Fruit fly (Drosophila melanogaster) whole organism, embryonic: ENCODE measurements around the gene dx.
A peak's percentile ranks its signal among the peaks of the same experiment; 100 is the strongest.

Experiments
- Adf1 ChIP-seq: fragments of 200-800 bp; sonication (Bioruptor generic); IDR thresholded peaks from 2 replicates; pipeline ENCODE4 v1.3.6; 2022; ENCODE audit warnings: missing biosample characterization, missing genetic modification characterization
- Atf-2 ChIP-seq: fragments of 200-800 bp; sonication (Bioruptor generic); optimal IDR thresholded peaks from 2 replicates; lab custom pipeline; 2016; ENCODE audit warnings: missing biosample characterization, missing genetic modification characterization
- Atf6 ChIP-seq: fragments of 200-800 bp; sonication (Bioruptor generic); IDR thresholded peaks from 2 replicates; pipeline ENCODE4 v1.3.6; 2022; ENCODE audit warnings: missing biosample characterization, missing genetic modification characterization
- Bgb ChIP-seq: fragments of 200-800 bp; sonication (Bioruptor generic); IDR thresholded peaks from 2 replicates; pipeline ENCODE4 v1.3.6; 2022; ENCODE audit warnings: missing biosample characterization, missing genetic modification characterization; ENCODE audit not compliant: partially characterized antibody
- CG11723 ChIP-seq: fragments of 200-800 bp; sonication (Bioruptor generic); optimal IDR thresholded peaks from 2 replicates; lab custom pipeline; 2017; ENCODE audit warnings: missing biosample characterization, mild to moderate bottlenecking, missing genetic modification characterization
- CG12391 ChIP-seq: fragments of 200-800 bp; sonication (Bioruptor generic); optimal IDR thresholded peaks from 3 replicates; lab custom pipeline; 2018; ENCODE audit warnings: missing biosample characterization, mild to moderate bottlenecking, missing genetic modification characterization, moderate library complexity
- CG13894 ChIP-seq: fragments of 200-800 bp; sonication (Bioruptor generic); optimal IDR thresholded peaks from 3 replicates; lab custom pipeline; 2018; ENCODE audit warnings: missing biosample characterization, mild to moderate bottlenecking, missing genetic modification characterization, moderate library complexity
- CG14014 ChIP-seq: fragments of 200-800 bp; sonication (Bioruptor generic); IDR thresholded peaks from 2 replicates; pipeline ENCODE4 v1.3.6; 2022; ENCODE audit warnings: missing biosample characterization, missing genetic modification characterization
- CG17385 ChIP-seq: fragments of 200-800 bp; sonication (Bioruptor generic); optimal IDR thresholded peaks from 3 replicates; lab custom pipeline; 2018; ENCODE audit warnings: missing biosample characterization, mild to moderate bottlenecking, missing genetic modification characterization
- CG2199 ChIP-seq: fragments of 200-800 bp; sonication (Bioruptor generic); IDR thresholded peaks from 3 replicates; pipeline ENCODE4 v1.3.6; 2022; ENCODE audit warnings: missing biosample characterization, missing genetic modification characterization
- CG31388 ChIP-seq: fragments of 200-800 bp; sonication (Bioruptor generic); optimal IDR thresholded peaks from 2 replicates; lab custom pipeline; 2016; ENCODE audit warnings: missing biosample characterization, missing genetic modification characterization
- CG32532 ChIP-seq: fragments of 200-800 bp; sonication (Bioruptor generic); IDR thresholded peaks from 2 replicates; pipeline ENCODE4 v1.3.6; 2022; ENCODE audit warnings: missing biosample characterization, missing genetic modification characterization
- CG3847 ChIP-seq: fragments of 200-800 bp; sonication (Bioruptor generic); IDR thresholded peaks from 2 replicates; pipeline ENCODE4 v1.3.6; 2022; ENCODE audit warnings: missing biosample characterization, missing genetic modification characterization
- CG7271 ChIP-seq: fragments of 200-800 bp; sonication (Bioruptor generic); optimal IDR thresholded peaks from 2 replicates; lab custom pipeline; 2018; ENCODE audit warnings: missing biosample characterization, mild to moderate bottlenecking, missing genetic modification characterization, moderate library complexity
- CG7786 ChIP-seq: fragments of 200-800 bp; sonication (Bioruptor generic); optimal IDR thresholded peaks from 2 replicates; lab custom pipeline; 2016; ENCODE audit warnings: missing biosample characterization, missing genetic modification characterization
- CG8290 ChIP-seq, 3 experiments: fragments of 200-800 bp; sonication (Bioruptor generic); optimal IDR thresholded peaks; 2 replicates each; lab custom pipeline; 2016 to 2019; ENCODE audit warnings: missing biosample characterization in 3 of 3, missing genetic modification characterization in 3 of 3, mild to moderate bottlenecking in 2 of 3, moderate library complexity in 1 of 3
- CG9932 ChIP-seq: fragments of 200-800 bp; sonication (Bioruptor generic); IDR thresholded peaks from 2 replicates; pipeline ENCODE4 v1.3.6; 2022; ENCODE audit warnings: missing biosample characterization, missing genetic modification characterization
- D19B ChIP-seq: fragments of 200-800 bp; sonication (Bioruptor generic); optimal IDR thresholded peaks from 2 replicates; lab custom pipeline; 2017; ENCODE audit warnings: missing biosample characterization, mild to moderate bottlenecking, missing genetic modification characterization
- Deaf1 ChIP-seq: fragments of 200-800 bp; optimal IDR thresholded peaks from 3 replicates; lab custom pipeline; 2019; ENCODE audit warnings: missing biosample characterization, mild to moderate bottlenecking, missing genetic modification characterization, moderate library complexity
- E2f2 ChIP-seq: fragments of 200-800 bp; sonication (Bioruptor generic); IDR thresholded peaks from 2 replicates; pipeline ENCODE4 v1.3.6; 2022; ENCODE audit warnings: missing biosample characterization, missing genetic modification characterization
- Eip74EF ChIP-seq, 2 experiments: fragments of 200-800 bp in 1 of 2; fragments of >200 bp in 1 of 2; sonication (Bioruptor generic) in 1 of 2; optimal IDR thresholded peaks; 2 replicates each; lab custom pipeline; 2017 to 2019; ENCODE audit warnings: missing biosample characterization in 2 of 2, missing genetic modification characterization in 2 of 2, mild to moderate bottlenecking in 1 of 2, moderate library complexity in 1 of 2
- Elba2 ChIP-seq: fragments of 200-800 bp; sonication (Bioruptor generic); optimal IDR thresholded peaks from 3 replicates; lab custom pipeline; 2016; ENCODE audit warnings: missing biosample characterization, missing genetic modification characterization
- Hr39 ChIP-seq: fragments of >200 bp; optimal IDR thresholded peaks from 2 replicates; lab custom pipeline; 2017
- Med ChIP-seq: fragments of 200-800 bp; sonication (Bioruptor generic); peaks from one replicate; lab custom pipeline; 2016; ENCODE audit warnings: missing biosample characterization, missing genetic modification characterization, mild to moderate bottlenecking, inconsistent platforms, moderate library complexity
- NFAT ChIP-seq: fragments of 200-800 bp; sonication (Bioruptor generic); IDR thresholded peaks from 2 replicates; pipeline ENCODE4 v1.3.6; 2022; ENCODE audit warnings: missing biosample characterization, missing genetic modification characterization
- Optix ChIP-seq: fragments of 200-800 bp; sonication (Bioruptor generic); IDR thresholded peaks from 3 replicates; pipeline ENCODE4 v1.3.6; 2022; ENCODE audit warnings: missing biosample characterization, missing genetic modification characterization
- Poxn ChIP-seq: fragments of 200-800 bp; sonication (Bioruptor generic); IDR thresholded peaks from 2 replicates; pipeline ENCODE4 v1.3.6; 2022; ENCODE audit warnings: missing biosample characterization, missing genetic modification characterization
- Ptx1 ChIP-seq: fragments of 200-800 bp; sonication (Bioruptor generic); IDR thresholded peaks from 2 replicates; pipeline ENCODE4 v1.3.6; 2022; ENCODE audit warnings: missing biosample characterization, missing genetic modification characterization
- al ChIP-seq: fragments of 200-800 bp; sonication (Bioruptor generic); IDR thresholded peaks from 2 replicates; pipeline ENCODE4 v1.3.6; 2022; ENCODE audit warnings: missing biosample characterization, missing genetic modification characterization
- amos ChIP-seq: fragments of 200-800 bp; sonication (Bioruptor generic); IDR thresholded peaks from 2 replicates; pipeline ENCODE4 v1.3.6; 2022; ENCODE audit warnings: missing biosample characterization, missing genetic modification characterization; ENCODE audit not compliant: partially characterized antibody
- bbx ChIP-seq: fragments of 200-800 bp; sonication (Bioruptor generic); IDR thresholded peaks from 2 replicates; pipeline ENCODE4 v1.3.6; 2022; ENCODE audit warnings: missing biosample characterization, missing genetic modification characterization; ENCODE audit not compliant: partially characterized antibody
- chinmo ChIP-seq: fragments of 200-800 bp; sonication (Bioruptor generic); IDR thresholded peaks from 4 replicates; pipeline ENCODE4 v1.3.6; 2022; ENCODE audit warnings: missing biosample characterization, missing genetic modification characterization; ENCODE audit not compliant: partially characterized antibody
- ci ChIP-seq: fragments of 200-800 bp; sonication (Bioruptor generic); IDR thresholded peaks from 3 replicates; pipeline ENCODE4 v1.3.6; 2022; ENCODE audit warnings: missing biosample characterization, missing genetic modification characterization
- dm ChIP-seq: fragments of 200-800 bp; sonication (Bioruptor generic); optimal IDR thresholded peaks from 3 replicates; lab custom pipeline; 2016; ENCODE audit warnings: missing biosample characterization, missing genetic modification characterization
- dysf ChIP-seq: fragments of 200-800 bp; sonication (Bioruptor generic); IDR thresholded peaks from 3 replicates; pipeline ENCODE4 v1.3.6; 2022; ENCODE audit warnings: missing biosample characterization, missing genetic modification characterization
- ham ChIP-seq: fragments of 200-800 bp; sonication (Bioruptor generic); IDR thresholded peaks from 2 replicates; pipeline ENCODE4 v1.3.6; 2022; ENCODE audit warnings: missing biosample characterization, missing genetic modification characterization
- insv ChIP-seq, 2 experiments: fragments of 200-800 bp; sonication (Bioruptor generic); optimal IDR thresholded peaks; 3 replicates each; lab custom pipeline; 2016 to 2018; ENCODE audit warnings: missing biosample characterization in 2 of 2, missing genetic modification characterization in 2 of 2
- kay ChIP-seq: fragments of 200-800 bp; sonication (Bioruptor generic); optimal IDR thresholded peaks from 2 replicates; lab custom pipeline; 2016; ENCODE audit warnings: missing biosample characterization, missing genetic modification characterization
- lilli ChIP-seq: fragments of 200-800 bp; sonication (Bioruptor generic); optimal IDR thresholded peaks from 3 replicates; lab custom pipeline; 2016; ENCODE audit warnings: missing biosample characterization, missing genetic modification characterization
- maf-S ChIP-seq: fragments of 200-800 bp; sonication (Bioruptor generic); optimal IDR thresholded peaks from 2 replicates; lab custom pipeline; 2016; ENCODE audit warnings: missing biosample characterization, missing genetic modification characterization
- mld ChIP-seq: fragments of 200-800 bp; sonication (Bioruptor generic); IDR thresholded peaks from 3 replicates; pipeline ENCODE4 v1.3.6; 2022; ENCODE audit warnings: missing biosample characterization, missing genetic modification characterization; ENCODE audit not compliant: partially characterized antibody
- pita ChIP-seq: fragments of 200-800 bp; sonication (Bioruptor generic); optimal IDR thresholded peaks from 2 replicates; lab custom pipeline; 2017; ENCODE audit warnings: missing biosample characterization, mild to moderate bottlenecking, missing genetic modification characterization
- row ChIP-seq: fragments of 200-800 bp; sonication (Bioruptor generic); IDR thresholded peaks from 3 replicates; pipeline ENCODE4 v1.3.6; 2022; ENCODE audit warnings: missing biosample characterization, missing genetic modification characterization
- scrt ChIP-seq: fragments of 200-800 bp; sonication (Bioruptor generic); optimal IDR thresholded peaks from 2 replicates; lab custom pipeline; 2018; ENCODE audit warnings: missing biosample characterization, mild to moderate bottlenecking, missing genetic modification characterization, moderate library complexity
- sna ChIP-seq: fragments of 200-800 bp; sonication (Bioruptor generic); IDR thresholded peaks from 2 replicates; pipeline ENCODE4 v1.3.6; 2022; ENCODE audit warnings: missing biosample characterization, missing genetic modification characterization; ENCODE audit not compliant: partially characterized antibody
- so ChIP-seq: fragments of 200-800 bp; sonication (Bioruptor generic); IDR thresholded peaks from 3 replicates; pipeline ENCODE4 v1.3.6; 2022; ENCODE audit warnings: missing biosample characterization, missing genetic modification characterization
- stwl ChIP-seq: fragments of 200-800 bp; sonication (Bioruptor generic); optimal IDR thresholded peaks from 3 replicates; lab custom pipeline; 2018; ENCODE audit warnings: missing biosample characterization, mild to moderate bottlenecking, missing genetic modification characterization, moderate library complexity
- tll ChIP-seq, 2 experiments: fragments of 200-800 bp in 1 of 2; fragments of >200 bp in 1 of 2; sonication (Bioruptor generic) in 1 of 2; optimal IDR thresholded peaks; 2 replicates each; lab custom pipeline; 2017 to 2019; ENCODE audit warnings: missing biosample characterization in 2 of 2, missing genetic modification characterization in 2 of 2, mild to moderate bottlenecking in 1 of 2, moderate library complexity in 1 of 2
- trh ChIP-seq: fragments of 200-800 bp; sonication (Bioruptor generic); optimal IDR thresholded peaks from 2 replicates; lab custom pipeline; 2016; ENCODE audit warnings: missing biosample characterization, missing genetic modification characterization
- zfh1 ChIP-seq: fragments of 200-800 bp; sonication (Bioruptor generic); IDR thresholded peaks from 3 replicates; pipeline ENCODE4 v1.3.6; 2022; ENCODE audit warnings: missing biosample characterization, missing genetic modification characterization

The dx gene

DNA sequence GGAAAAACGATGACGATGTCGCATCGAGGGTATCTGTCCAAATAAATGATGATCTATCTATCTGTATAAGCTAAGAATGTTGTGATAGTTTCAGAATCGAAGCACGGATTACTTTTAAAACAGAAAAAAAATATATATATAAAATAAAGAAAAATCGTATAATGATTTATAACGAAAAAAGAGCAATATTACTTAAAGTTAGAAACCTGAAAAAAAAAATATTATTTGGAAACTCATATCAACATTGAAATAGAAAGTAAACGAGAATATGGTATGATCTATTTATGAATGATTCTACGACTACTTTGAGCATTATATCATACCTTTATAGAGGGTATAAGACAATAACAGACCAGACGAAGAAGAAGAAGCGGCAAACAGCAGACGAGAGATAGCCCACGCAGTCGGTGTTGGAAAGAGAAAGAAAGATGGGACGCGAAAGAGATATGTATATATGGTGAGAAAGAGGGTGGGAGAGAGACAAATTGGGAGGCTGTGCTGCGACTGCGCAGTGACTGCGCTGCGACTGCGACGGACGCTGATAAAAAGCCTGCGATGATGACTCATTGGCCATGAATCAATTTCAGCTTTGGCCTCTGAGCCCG, 9.9 kb downstream of the dx start (continued):
- TF ChIP-seq CG31388 (no peak), Elba2 (no peak), kay (peak; percentile 8), Med (GFP tag; lab: Kevin White, UChicago) (peak; percentile 67), sna (GFP tag; lab: Robert Waterston, UW) (no peak), Poxn (no peak), CG11723 (GFP tag; lab: Kevin White, UChicago) (no peak), dm (no peak), al (GFP tag; lab: Robert Waterston, UW) (no peak), E2f2 (GFP tag; lab: Robert Waterston, UW) (no peak), lilli (GFP tag; lab: Kevin White, UChicago) (no peak), Eip74EF (GFP tag; optimal IDR thresholded peaks at IDR 0.05; lab: Kevin White, UChicago) (no peak), Atf6 (no peak), tll (GFP tag; optimal IDR thresholded peaks at IDR 0.05; lab: Kevin White, UChicago) (no peak), CG8290 (GFP tag; optimal IDR thresholded peaks at IDR 0.05; lab: Kevin White, UChicago) (no peak), CG8290 (tag; optimal IDR thresholded peaks at IDR 0.05; lab: Kevin White, UChicago) (peak in 1 of 2 experiments; percentile 27), Hr39 (no peak), scrt (no peak), ci (GFP tag; lab: Robert Waterston, UW) (0 out of 3 replicates have a peak, but pooled peaks have one; percentile 9), Ptx1 (0 out of 2 replicates have a peak, but pooled peaks have one; percentile 15), dysf (GFP tag; lab: Robert Waterston, UW) (no peak), CG13894 (tag; lab: Kevin White, UChicago) (peak; percentile 44), pita (no peak), Optix (no peak), CG7271 (tag; lab: Kevin White, UChicago) (no peak), CG12391 (tag; lab: Kevin White, UChicago) (no peak), stwl (tag; lab: Kevin White, UChicago) (no peak), CG17385 (GFP tag; lab: Kevin White, UChicago) (peak; percentile 72), D19B (GFP tag; lab: Kevin White, UChicago) (peak; percentile 54), CG14014 (GFP tag; lab: Robert Waterston, UW) (0 out of 2 replicates have a peak, but pooled peaks have one; percentile 11), chinmo (peak; percentile 75; the same call in 3 of the 4 replicates)

DNA sequence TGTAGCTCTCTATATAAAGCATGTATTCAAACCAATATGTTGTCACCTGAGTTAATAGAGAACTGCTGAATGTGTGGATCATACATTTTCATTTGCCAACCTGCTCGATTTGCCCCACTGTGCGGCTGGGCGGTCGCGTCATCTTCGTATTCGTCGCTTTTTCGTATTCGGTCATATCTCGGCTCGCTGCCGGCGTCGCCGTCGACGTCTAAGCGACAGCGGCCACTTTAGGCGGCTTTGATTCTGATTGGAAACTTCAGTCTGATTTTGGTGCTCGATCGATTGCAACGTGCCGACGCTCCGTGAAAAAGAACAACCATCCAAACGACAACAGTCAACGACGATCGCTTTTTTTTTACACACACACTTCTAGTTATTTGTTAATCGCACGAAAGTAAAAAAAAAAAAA, 12.1 kb downstream of the dx start:
- TF ChIP-seq mld (GFP tag; lab: Robert Waterston, UW) (no peak), maf-S (GFP tag; lab: Kevin White, UChicago) (no peak), CG32532 (0 out of 2 replicates have a peak, but pooled peaks have one; percentile 14), Adf1 (GFP tag; lab: Robert Waterston, UW) (peak; percentile 94), zfh1 (peak; percentile 46; the same call in 1 of the 3 replicates), Deaf1 (peak; percentile 92), bbx (GFP tag; lab: Robert Waterston, UW) (0 out of 2 replicates have a peak, but pooled peaks have one; percentile 21), CG2199 (GFP tag; lab: Robert Waterston, UW) (no peak), CG13894 (tag; lab: Kevin White, UChicago) (no peak), ham (GFP tag; lab: Robert Waterston, UW) (no peak), insv (GFP tag; optimal IDR thresholded peaks at IDR 0.05; lab: Kevin White, UChicago) (peak in 1 of 2 experiments; percentile 48), NFAT (GFP tag; lab: Robert Waterston, UW) (peak; percentile 25; the same call in 1 of the 2 replicates), Atf-2 (GFP tag; lab: Kevin White, UChicago) (peak; percentile 92), CG9932 (GFP tag; lab: Robert Waterston, UW) (peak; percentile 27; the same call in 1 of the 2 replicates), CG7786 (no peak), Bgb (GFP tag; lab: Robert Waterston, UW) (peak; percentile 46; the same call in 1 of the 2 replicates), so (GFP tag; lab: Robert Waterston, UW) (no peak), CG3847 (GFP tag; lab: Robert Waterston, UW) (no peak), row (GFP tag; lab: Robert Waterston, UW) (peak; percentile 42; the same call in 1 of the 3 replicates), CG8290 (GFP tag; optimal IDR thresholded peaks at IDR 0.05; lab: Kevin White, UChicago) (no peak), CG8290 (tag; optimal IDR thresholded peaks at IDR 0.05; lab: Kevin White, UChicago) (peak in 1 of 2 experiments; percentile 35), amos (GFP tag; lab: Robert Waterston, UW) (no peak), trh (GFP tag; lab: Kevin White, UChicago) (no peak)
